Fruit fly (Drosophila melanogaster) whole organism, embryonic: ENCODE results near the gene SsRbeta.
A peak's percentile ranks its signal among the peaks of the same experiment; 100 is the strongest.

Experiments used
- CG10543 ChIP-seq: fragments of 200-800 bp; sonication (Bioruptor generic); optimal IDR thresholded peaks from 3 replicates; lab custom pipeline; 2017; ENCODE audit warnings: missing biosample characterization, mild to moderate bottlenecking, missing genetic modification characterization, moderate library complexity
- CG11085 ChIP-seq: fragments of 200-800 bp; sonication (Bioruptor generic); IDR thresholded peaks from 2 replicates; pipeline ENCODE4 v1.3.6; 2022; ENCODE audit warnings: missing biosample characterization, missing genetic modification characterization
- CG11456 ChIP-seq: fragments of 200-800 bp; sonication (Bioruptor generic); IDR thresholded peaks from 3 replicates; pipeline ENCODE4 v1.3.6; 2022; ENCODE audit warnings: missing biosample characterization, missing genetic modification characterization
- CG11696 ChIP-seq: fragments of 200-800 bp; sonication (Bioruptor generic); IDR thresholded peaks from 2 replicates; pipeline ENCODE4 v1.3.6; 2022; ENCODE audit warnings: missing biosample characterization, missing genetic modification characterization
- CG13624 ChIP-seq: fragments of 200-800 bp; sonication (Bioruptor generic); optimal IDR thresholded peaks from 2 replicates; lab custom pipeline; 2016; ENCODE audit warnings: missing biosample characterization, missing genetic modification characterization
- CG14965 ChIP-seq: fragments of 200-800 bp; sonication (Bioruptor generic); optimal IDR thresholded peaks from 2 replicates; lab custom pipeline; 2016; ENCODE audit warnings: missing biosample characterization, missing genetic modification characterization, borderline replicate concordance
- CG1602 ChIP-seq: fragments of 200-800 bp; sonication (Bioruptor generic); optimal IDR thresholded peaks from 3 replicates; lab custom pipeline; 2016; ENCODE audit warnings: missing biosample characterization, missing genetic modification characterization
- CG17359 ChIP-seq: fragments of 200-800 bp; sonication (Bioruptor generic); optimal IDR thresholded peaks from 3 replicates; lab custom pipeline; 2018; ENCODE audit warnings: missing biosample characterization, mild to moderate bottlenecking, missing genetic modification characterization, moderate library complexity
- CG17912 ChIP-seq: fragments of 200-800 bp; sonication (Bioruptor generic); optimal IDR thresholded peaks from 2 replicates; lab custom pipeline; 2018; ENCODE audit warnings: missing biosample characterization, mild to moderate bottlenecking, missing genetic modification characterization
- CG1792 ChIP-seq: fragments of 200-800 bp; sonication (Bioruptor generic); optimal IDR thresholded peaks from 2 replicates; lab custom pipeline; 2016; ENCODE audit warnings: missing biosample characterization, missing genetic modification characterization
- CG1832 ChIP-seq: fragments of 200-800 bp; sonication (Bioruptor generic); optimal IDR thresholded peaks from 2 replicates; lab custom pipeline; 2017; ENCODE audit warnings: missing biosample characterization, mild to moderate bottlenecking, missing genetic modification characterization, inconsistent platforms
- CG2116 ChIP-seq: fragments of 200-800 bp; sonication (Bioruptor generic); optimal IDR thresholded peaks from 3 replicates; lab custom pipeline; 2018; ENCODE audit warnings: missing biosample characterization, mild to moderate bottlenecking, missing genetic modification characterization
- CG2889 ChIP-seq: fragments of 200-800 bp; sonication (Bioruptor generic); IDR thresholded peaks from 3 replicates; pipeline ENCODE4 v1.3.6; 2022; ENCODE audit warnings: missing biosample characterization, missing genetic modification characterization
- CG30403 ChIP-seq: fragments of 200-800 bp; sonication (Bioruptor generic); optimal IDR thresholded peaks from 3 replicates; lab custom pipeline; 2016; ENCODE audit warnings: missing biosample characterization, missing genetic modification characterization
- CG32767 ChIP-seq: fragments of 200-800 bp; sonication (Bioruptor generic); IDR thresholded peaks from 2 replicates; pipeline ENCODE4 v1.3.6; 2022; ENCODE audit warnings: missing biosample characterization, missing genetic modification characterization
- CG33557 ChIP-seq: fragments of 200-800 bp; sonication (Bioruptor generic); optimal IDR thresholded peaks from 2 replicates; lab custom pipeline; 2019; ENCODE audit warnings: missing biosample characterization, mild to moderate bottlenecking, missing genetic modification characterization, moderate library complexity
- CG3838 ChIP-seq: fragments of 200-800 bp; sonication (Bioruptor generic); optimal IDR thresholded peaks from 3 replicates; lab custom pipeline; 2016; ENCODE audit warnings: missing biosample characterization, missing genetic modification characterization
- CG4424 ChIP-seq: fragments of 200-800 bp; sonication (Bioruptor generic); optimal IDR thresholded peaks from 3 replicates; lab custom pipeline; 2016; ENCODE audit warnings: missing biosample characterization, missing genetic modification characterization
- CG6765 ChIP-seq: fragments of 200-800 bp; sonication (Bioruptor generic); optimal IDR thresholded peaks from 3 replicates; lab custom pipeline; 2017; ENCODE audit warnings: missing biosample characterization, mild to moderate bottlenecking, missing genetic modification characterization
- CG7271 ChIP-seq: fragments of 200-800 bp; sonication (Bioruptor generic); optimal IDR thresholded peaks from 2 replicates; lab custom pipeline; 2018; ENCODE audit warnings: missing biosample characterization, mild to moderate bottlenecking, missing genetic modification characterization, moderate library complexity
- CG7987 ChIP-seq: fragments of 200-800 bp; sonication (Bioruptor generic); optimal IDR thresholded peaks from 2 replicates; lab custom pipeline; 2018; ENCODE audit warnings: missing biosample characterization, mild to moderate bottlenecking, missing genetic modification characterization, moderate library complexity
- CG8089 ChIP-seq: fragments of 200-800 bp; sonication (Bioruptor generic); optimal IDR thresholded peaks from 3 replicates; lab custom pipeline; 2016; ENCODE audit warnings: missing biosample characterization, missing genetic modification characterization
- CG8290 ChIP-seq, 3 experiments: fragments of 200-800 bp; sonication (Bioruptor generic); optimal IDR thresholded peaks; 2 replicates each; lab custom pipeline; 2016 to 2019; ENCODE audit warnings: missing biosample characterization in 3 of 3, missing genetic modification characterization in 3 of 3, mild to moderate bottlenecking in 2 of 3, moderate library complexity in 1 of 3
- CG8478 ChIP-seq: fragments of >200 bp; optimal IDR thresholded peaks from 2 replicates; lab custom pipeline; 2018
- CG8924 ChIP-seq: fragments of 200-800 bp; optimal IDR thresholded peaks from 3 replicates; lab custom pipeline; 2019; ENCODE audit warnings: missing biosample characterization, mild to moderate bottlenecking, missing genetic modification characterization, moderate library complexity
- CG9876 ChIP-seq: fragments of 200-800 bp; sonication (Bioruptor generic); optimal IDR thresholded peaks from 2 replicates; lab custom pipeline; 2016; ENCODE audit warnings: missing biosample characterization, missing genetic modification characterization
- CHES-1-like ChIP-seq: fragments of 200-800 bp; sonication (Bioruptor generic); optimal IDR thresholded peaks from 2 replicates; lab custom pipeline; 2016; ENCODE audit warnings: missing biosample characterization, missing genetic modification characterization
- D ChIP-seq, 2 experiments: fragments of 200-800 bp in 1 of 2; fragments of >200 bp in 1 of 2; sonication (Bioruptor generic) in 1 of 2; optimal IDR thresholded peaks; 2 replicates in 1 of 2; 3 replicates in 1 of 2; lab custom pipeline; 2017; ENCODE audit warnings: mild to moderate bottlenecking in 1 of 2, missing biosample characterization in 1 of 2, missing genetic modification characterization in 1 of 2, missing genetic modification reagents in 1 of 2
- Dad ChIP-seq: fragments of 200-800 bp; sonication (Bioruptor generic); optimal IDR thresholded peaks from 3 replicates; lab custom pipeline; 2016; ENCODE audit warnings: missing biosample characterization, missing genetic modification characterization
- Deaf1 ChIP-seq: fragments of 200-800 bp; optimal IDR thresholded peaks from 3 replicates; lab custom pipeline; 2019; ENCODE audit warnings: missing biosample characterization, mild to moderate bottlenecking, missing genetic modification characterization, moderate library complexity
- Eip74EF ChIP-seq, 2 experiments: fragments of 200-800 bp in 1 of 2; fragments of >200 bp in 1 of 2; sonication (Bioruptor generic) in 1 of 2; optimal IDR thresholded peaks; 2 replicates each; lab custom pipeline; 2017 to 2019; ENCODE audit warnings: missing biosample characterization in 2 of 2, missing genetic modification characterization in 2 of 2, mild to moderate bottlenecking in 1 of 2, moderate library complexity in 1 of 2
- Hmx ChIP-seq: fragments of 200-800 bp; sonication (Bioruptor generic); optimal IDR thresholded peaks from 2 replicates; lab custom pipeline; 2016; ENCODE audit warnings: missing biosample characterization, missing genetic modification characterization
- Sox102F ChIP-seq: fragments of 200-800 bp; sonication (Bioruptor generic); optimal IDR thresholded peaks from 2 replicates; lab custom pipeline; 2018; ENCODE audit warnings: missing biosample characterization, mild to moderate bottlenecking, missing genetic modification characterization, moderate library complexity
- Sry-β ChIP-seq: fragments of 200-800 bp; sonication (Bioruptor generic); optimal IDR thresholded peaks from 2 replicates; lab custom pipeline; 2018; ENCODE audit warnings: missing biosample characterization, mild to moderate bottlenecking, missing genetic modification characterization, moderate library complexity
- Xbp1 ChIP-seq: fragments of 200-800 bp; sonication (Bioruptor generic); optimal IDR thresholded peaks from 3 replicates; lab custom pipeline; 2016; ENCODE audit warnings: missing biosample characterization, mild to moderate bottlenecking, missing genetic modification characterization
- ash1 ChIP-seq: fragments of 200-800 bp; sonication (Bioruptor generic); optimal IDR thresholded peaks from 2 replicates; lab custom pipeline; 2018; ENCODE audit warnings: missing biosample characterization, mild to moderate bottlenecking, missing genetic modification characterization
- caup ChIP-seq: fragments of 200-800 bp; sonication (Bioruptor generic); optimal IDR thresholded peaks from 3 replicates; lab custom pipeline; 2017; ENCODE audit warnings: missing biosample characterization, mild to moderate bottlenecking, missing genetic modification characterization, moderate library complexity; ENCODE audit not compliant: severe bottlenecking
- crc ChIP-seq: fragments of 200-800 bp; sonication (Bioruptor generic); optimal IDR thresholded peaks from 2 replicates; lab custom pipeline; 2016; ENCODE audit warnings: missing biosample characterization, missing genetic modification characterization
- esg ChIP-seq: fragments of 200-800 bp; sonication (Bioruptor generic); conservative IDR thresholded peaks from 2 replicates; pipeline ENCODE4 v1.3.6; 2022; ENCODE audit warnings: missing biosample characterization, missing genetic modification characterization
- fru ChIP-seq: fragments of >200 bp; optimal IDR thresholded peaks from 2 replicates; lab custom pipeline; 2017
- grau ChIP-seq: fragments of 200-800 bp; optimal IDR thresholded peaks from 3 replicates; lab custom pipeline; 2019; ENCODE audit warnings: missing biosample characterization, mild to moderate bottlenecking, missing genetic modification characterization, moderate library complexity
- hb ChIP-seq: fragments of 200-800 bp; sonication (Bioruptor generic); IDR thresholded peaks from 3 replicates; pipeline ENCODE4 v1.3.6; 2022; ENCODE audit warnings: missing biosample characterization, missing genetic modification characterization; ENCODE audit not compliant: partially characterized antibody
- kay ChIP-seq: fragments of 200-800 bp; sonication (Bioruptor generic); optimal IDR thresholded peaks from 2 replicates; lab custom pipeline; 2016; ENCODE audit warnings: missing biosample characterization, missing genetic modification characterization
- klu ChIP-seq: fragments of 200-800 bp; sonication (Bioruptor generic); IDR thresholded peaks from 2 replicates; pipeline ENCODE4 v1.3.6; 2022; ENCODE audit warnings: missing biosample characterization, missing genetic modification characterization
- nau ChIP-seq: fragments of 200-800 bp; sonication (Bioruptor generic); optimal IDR thresholded peaks from 3 replicates; lab custom pipeline; 2017; ENCODE audit warnings: missing biosample characterization, mild to moderate bottlenecking, missing genetic modification characterization, missing genetic modification reagents
- pho ChIP-seq: fragments of 200-800 bp; sonication (Bioruptor generic); optimal IDR thresholded peaks from 2 replicates; lab custom pipeline; 2016; ENCODE audit warnings: missing biosample characterization, missing genetic modification characterization
- pros ChIP-seq: fragments of 200-800 bp; sonication (Bioruptor generic); optimal IDR thresholded peaks from 3 replicates; lab custom pipeline; 2019; ENCODE audit warnings: missing biosample characterization, mild to moderate bottlenecking, missing genetic modification characterization, moderate library complexity
- seq ChIP-seq: fragments of 200-800 bp; sonication (Bioruptor generic); IDR thresholded peaks from 2 replicates; pipeline ENCODE4 v1.3.6; 2022; ENCODE audit warnings: missing biosample characterization, missing genetic modification characterization
- toy ChIP-seq: fragments of 200-800 bp; sonication (Bioruptor generic); IDR thresholded peaks from 2 replicates; pipeline ENCODE4 v1.3.6; 2022; ENCODE audit warnings: missing biosample characterization, missing genetic modification characterization

SsRbeta gene

DNA sequence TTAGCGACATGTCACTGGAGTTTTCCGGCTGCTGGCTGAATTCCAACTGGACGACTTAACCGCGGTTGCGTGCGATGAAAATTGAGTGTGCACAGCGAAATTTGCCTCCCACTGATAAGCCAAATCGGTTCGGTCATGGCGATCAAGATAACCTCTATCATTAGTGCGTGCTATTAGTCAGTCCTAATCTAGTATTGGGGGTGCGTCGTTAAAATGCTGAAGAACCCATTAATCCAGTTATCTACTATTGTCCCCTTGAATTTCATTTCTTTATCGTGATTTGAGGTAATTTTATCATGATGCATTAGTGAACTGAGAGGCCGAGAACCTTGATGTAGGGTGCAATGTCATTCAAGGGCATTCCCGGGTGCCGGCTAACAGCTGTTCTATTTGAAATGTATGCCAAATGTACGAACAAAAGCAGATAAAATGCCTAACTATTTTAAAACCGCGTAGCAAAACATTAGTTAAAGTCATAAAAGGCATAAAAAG lies 890 bp upstream of the SsRbeta start, which contains the start of gene Pgm1 (continued):
- TF ChIP-seq klu (0 out of 2 replicates have a peak, but pooled peaks have one; percentile 28), CG8290 (GFP tag; optimal IDR thresholded peaks at IDR 0.05; lab: Kevin White, UChicago) (peak; percentile 70), CG8290 (tag; optimal IDR thresholded peaks at IDR 0.05; lab: Kevin White, UChicago) (peak; percentile 34 to 96), CG33557 (GFP tag; lab: Kevin White, UChicago) (peak; percentile 58), CG11085 (GFP tag; lab: Robert Waterston, UW) (peak; percentile 67), CG8478 (lab: Kevin White, UChicago) (no peak), Hmx (GFP tag; lab: Kevin White, UChicago) (peak; percentile 70), CG4424 (GFP tag; lab: Kevin White, UChicago) (peak; percentile 82), hb (GFP tag; lab: Robert Waterston, UW) (no peak), pho (GFP tag; lab: Kevin White, UChicago) (peak; percentile 86), CG6765 (GFP tag; lab: Kevin White, UChicago) (peak; percentile 74), D (optimal IDR thresholded peaks at IDR 0.05; lab: Kevin White, UChicago) (no peak), D (GFP tag; optimal IDR thresholded peaks at IDR 0.05; lab: Kevin White, UChicago) (peak; percentile 74), pros (peak; percentile 33), Xbp1 (GFP tag; lab: Kevin White, UChicago) (peak; percentile 86), CG3838 (GFP tag; lab: Kevin White, UChicago) (peak; percentile 55), CG11456 (GFP tag; lab: Robert Waterston, UW) (peak; percentile 82), Sry-β (GFP tag; lab: Kevin White, UChicago) (no peak), CG10543 (GFP tag; lab: Kevin White, UChicago) (peak; percentile 79), Dad (GFP tag; lab: Kevin White, UChicago) (peak; percentile 81), Deaf1 (tag; lab: Kevin White, UChicago) (no peak), nau (GFP tag; lab: Kevin White, UChicago) (no peak), CG2889 (peak; percentile 69; the same call in 2 of the 3 replicates), CG7271 (no peak), CHES-1-like (peak; percentile 95), CG30403 (GFP tag; lab: Kevin White, UChicago) (peak; percentile 85), CG13624 (GFP tag; lab: Kevin White, UChicago) (peak; percentile 92), toy (GFP tag; lab: Robert Waterston, UW) (0 out of 2 replicates have a peak, but pooled peaks have one; percentile 36), CG8089 (GFP tag; lab: Kevin White, UChicago) (peak; percentile 80), seq (GFP tag; lab: Robert Waterston, UW) (peak; percentile 70), fru (lab: Kevin White, UChicago) (no peak), crc (peak; percentile 85), CG17359 (peak; percentile 75), grau (tag; lab: Kevin White, UChicago) (peak; percentile 80), CG1792 (GFP tag; lab: Kevin White, UChicago) (peak; percentile 83), CG32767 (GFP tag; lab: Robert Waterston, UW) (peak; percentile 46), CG11696 (GFP tag; lab: Robert Waterston, UW) (peak; percentile 56; the same call in 1 of the 2 replicates), CG17912 (peak; percentile 16), CG2116 (no peak), CG1832 (GFP tag; lab: Kevin White, UChicago) (no peak), Eip74EF (GFP tag; optimal IDR thresholded peaks at IDR 0.05; lab: Kevin White, UChicago) (peak in 1 of 2 experiments; percentile 82), CG7987 (GFP tag; lab: Kevin White, UChicago) (peak; percentile 72), esg (GFP tag; lab: Robert Waterston, UW) (peak; percentile 78), Sox102F (no peak), CG8924 (tag; lab: Kevin White, UChicago) (peak; percentile 79), ash1 (GFP tag; lab: Kevin White, UChicago) (peak; percentile 11), caup (GFP tag; lab: Kevin White, UChicago) (no peak), CG9876 (GFP tag; lab: Kevin White, UChicago) (peak; percentile 87), kay (peak; percentile 76), CG1602 (GFP tag; lab: Kevin White, UChicago) (peak; percentile 73), CG14965 (GFP tag; lab: Kevin White, UChicago) (peak; percentile 59)
